Worm (Caenorhabditis elegans) whole organism, L3 larva: ENCODE measurements around the gene H29C22.1.

ENCODE experiments used
- aly-2 ChIP-seq: fragments of 150-350 bp; optimal IDR thresholded peaks from 2 replicates; lab custom pipeline; 2014; ENCODE audit warnings: missing biosample characterization, missing genetic modification characterization
- ceh-82 ChIP-seq: fragments of 150-350 bp; optimal IDR thresholded peaks from 2 replicates; lab custom pipeline; 2014; ENCODE audit warnings: missing biosample characterization, missing genetic modification characterization
- egl-27 ChIP-seq: sonication (generic microtip); optimal IDR thresholded peaks from 4 replicates; lab custom pipeline; 2017; ENCODE audit warnings: missing biosample characterization, missing genetic modification reagents, missing genetic modification characterization
- elt-2 ChIP-seq: sonication (generic microtip); optimal IDR thresholded peaks from 2 replicates; lab custom pipeline; 2016; ENCODE audit warnings: missing genetic modification reagents, mild to moderate bottlenecking, missing genetic modification characterization, missing compliant biosample characterization
- fos-1 ChIP-seq: fragments of 150-350 bp; optimal IDR thresholded peaks from 2 replicates; lab custom pipeline; 2014; ENCODE audit warnings: missing biosample characterization, missing genetic modification characterization
- jun-1 ChIP-seq: fragments of 150-350 bp; optimal IDR thresholded peaks from 2 replicates; lab custom pipeline; 2014; ENCODE audit warnings: missing biosample characterization, missing genetic modification reagents, missing genetic modification characterization
- nfya-1 ChIP-seq: sonication (generic microtip); optimal IDR thresholded peaks from 2 replicates; lab custom pipeline; 2017; ENCODE audit warnings: missing genetic modification characterization, mild to moderate bottlenecking, missing compliant biosample characterization, antibody characterized with exemption, moderate library complexity; ENCODE audit not compliant: insufficient read depth
- nhr-11 ChIP-seq: fragments of 150-350 bp; optimal IDR thresholded peaks from 2 replicates; lab custom pipeline; 2014; ENCODE audit warnings: missing biosample characterization, missing genetic modification characterization
- nhr-23 ChIP-seq: fragments of 150-350 bp; optimal IDR thresholded peaks from 2 replicates; lab custom pipeline; 2014; ENCODE audit warnings: missing biosample characterization, missing genetic modification reagents, missing genetic modification characterization
- pha-4 ChIP-seq: fragments of 150-350 bp; optimal IDR thresholded peaks from 2 replicates; lab custom pipeline; 2014; ENCODE audit warnings: missing biosample characterization, missing genetic modification reagents, missing genetic modification characterization
- snpc-4 ChIP-seq: fragments of 150-350 bp; optimal IDR thresholded peaks from 2 replicates; lab custom pipeline; 2014; ENCODE audit warnings: missing biosample characterization, missing genetic modification characterization
- unc-62 ChIP-seq: fragments of 150-350 bp; sonication (generic microtip); optimal IDR thresholded peaks from 4 replicates; lab custom pipeline; 2014; ENCODE audit warnings: missing biosample characterization, missing genetic modification reagents, missing genetic modification characterization
- zag-1 ChIP-seq: fragments of 150-350 bp; optimal IDR thresholded peaks from 2 replicates; lab custom pipeline; 2014; ENCODE audit warnings: missing biosample characterization, missing genetic modification characterization
- ztf-4 ChIP-seq: fragments of 150-350 bp; optimal IDR thresholded peaks from 2 replicates; lab custom pipeline; 2014; ENCODE audit warnings: missing biosample characterization, missing genetic modification characterization

DNA sequence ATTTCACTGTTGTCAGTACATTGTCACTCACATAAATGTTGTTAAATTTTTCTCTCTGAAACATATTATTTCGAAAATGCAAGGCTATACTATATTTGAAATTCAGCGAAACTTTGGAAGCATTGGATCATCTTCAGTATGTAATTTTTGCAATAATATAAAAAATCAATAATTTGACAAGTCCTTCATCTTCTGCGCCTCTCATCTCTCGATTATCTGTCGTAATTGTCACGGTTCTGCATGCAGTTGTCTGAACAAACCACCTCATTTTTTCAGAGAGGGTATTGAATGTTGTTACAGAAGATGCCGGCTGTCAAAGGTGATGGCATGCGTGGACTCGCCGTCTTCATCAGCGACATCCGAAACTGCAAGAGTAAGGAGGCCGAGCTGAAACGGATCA, 27.2 kb upstream of the H29C22.1 start, which contains the start of gene apa-2:
- TF ChIP-seq ceh-82 (tag; lab: Kevin White, UChicago) (no peak), egl-27 (tag; lab: Kevin White, UChicago) (no peak), ztf-4 (tag; lab: Kevin White, UChicago) (no peak), snpc-4 (tag; lab: Kevin White, UChicago) (no peak), nhr-11 (tag; lab: Kevin White, UChicago) (no peak), zag-1 (no peak), pha-4 (tag; lab: Kevin White, UChicago) (no peak), elt-2 (tag; lab: Kevin White, UChicago) (no peak), aly-2 (tag; lab: Kevin White, UChicago) (no peak), fos-1 (tag; lab: Kevin White, UChicago) (no peak), nfya-1 (tag; lab: Kevin White, UChicago) (no peak), unc-62 (no peak), nhr-23 (tag; lab: Kevin White, UChicago) (no peak), jun-1 (tag; lab: Kevin White, UChicago) (no peak)
